Worm (Caenorhabditis elegans): ENCODE data around the gene sre-53.
A peak's percentile ranks its signal among the peaks of the same experiment; 100 is the strongest.

The sre-53 gene

DNA sequence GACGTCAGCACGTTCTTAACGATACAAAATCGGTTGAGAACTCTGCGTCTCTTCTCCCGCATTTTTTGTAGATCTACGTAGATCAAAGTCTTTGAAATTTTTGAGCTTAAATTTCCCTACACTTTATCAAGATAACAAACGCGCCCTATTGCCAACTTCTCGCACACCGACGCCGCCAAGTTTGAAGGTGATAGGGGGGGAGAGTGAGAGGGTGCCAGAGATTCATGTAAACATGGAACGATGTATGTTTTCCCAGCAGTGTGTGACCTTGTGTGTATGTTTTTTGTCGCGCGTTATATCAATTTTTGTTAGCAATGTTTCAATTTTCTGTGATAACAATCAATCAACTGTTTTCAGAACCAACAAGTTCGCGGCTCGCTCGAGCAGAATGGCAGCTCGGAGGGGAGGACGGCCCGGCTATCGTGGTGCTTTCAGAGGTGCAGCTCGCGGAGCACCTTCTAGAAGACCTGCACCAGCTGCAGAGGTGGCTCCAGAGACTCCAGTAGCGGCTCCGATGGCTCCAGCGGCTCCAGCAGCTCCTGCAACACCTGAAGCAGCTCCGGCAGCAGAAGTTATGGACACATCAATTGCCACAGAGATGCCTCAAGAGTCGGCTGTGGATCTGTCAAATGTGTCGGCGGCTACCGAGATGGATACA lies 18.5 kb upstream of the sre-53 start:
- no peak for TF ChIP-seq fos-1 (tag; optimal IDR thresholded peaks at IDR 0.05)
- TF ChIP-seq zag-1 (tag; optimal IDR thresholded peaks at IDR 0.05), result no peak
- TF ChIP-seq lsy-12 (tag; optimal IDR thresholded peaks at IDR 0.05), result no peak
- TF ChIP-seq aly-2 (tag; optimal IDR thresholded peaks at IDR 0.05), result no peak
- peak; percentile 25 for TF ChIP-seq nhr-25 (tag; optimal IDR thresholded peaks at IDR 0.05)
- TF ChIP-seq ztf-4 (tag; optimal IDR thresholded peaks at IDR 0.05), result no peak
- no peak for TF ChIP-seq nhr-11 (tag; optimal IDR thresholded peaks at IDR 0.05)
- TF ChIP-seq pha-4 (tag; optimal IDR thresholded peaks at IDR 0.05), result peak; percentile 83
- no peak for TF ChIP-seq elt-1 (tag; optimal IDR thresholded peaks at IDR 0.05)
- peak; percentile 8 for TF ChIP-seq nfya-1 (tag; optimal IDR thresholded peaks at IDR 0.05; ENCODE audit: insufficient read depth)
- TF ChIP-seq nhr-23 (tag; optimal IDR thresholded peaks at IDR 0.05), result peak; percentile 16
- TF ChIP-seq mdl-1 (tag; optimal IDR thresholded peaks at IDR 0.05), result no peak
- TF ChIP-seq nhr-43 (tag; optimal IDR thresholded peaks at IDR 0.05; ENCODE audit: poor library complexity, severe bottlenecking), result no peak

DNA sequence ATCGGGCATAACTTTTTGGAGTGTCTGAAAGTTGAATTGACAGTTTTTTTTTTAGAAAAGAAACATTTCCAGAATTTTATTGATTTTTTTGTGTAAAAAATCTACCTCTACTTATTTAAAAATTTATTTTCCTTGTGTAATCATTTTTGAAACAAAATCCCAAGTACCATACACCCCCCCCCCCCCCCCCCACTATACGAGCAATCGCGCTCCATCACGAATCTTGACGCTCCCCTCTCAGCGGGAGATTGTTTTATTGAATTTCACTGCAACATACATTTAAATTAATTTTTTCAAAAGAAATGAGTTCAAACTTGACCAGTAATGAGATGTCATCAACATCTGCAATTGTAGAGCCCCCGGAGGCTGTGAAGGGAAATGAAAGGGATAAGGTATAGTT lies 16.4 kb upstream of the sre-53 start, which contains the start of gene sop-2:
sop-2 (plus strand) TSS at position 301 of the 400 bp plus-strand sequence.
- no peak for TF ChIP-seq pha-4 (tag; optimal IDR thresholded peaks at IDR 0.05)
- no peak for TF ChIP-seq lin-39 (tag; optimal IDR thresholded peaks at IDR 0.05)
- no peak for TF ChIP-seq lin-15B (tag; optimal IDR thresholded peaks at IDR 0.05)
- TF ChIP-seq nhr-28 (tag; optimal IDR thresholded peaks at IDR 0.05), result no peak
- TF ChIP-seq daf-12 (tag; optimal IDR thresholded peaks at IDR 0.05), result no peak
- TF ChIP-seq nhr-76 (tag; optimal IDR thresholded peaks at IDR 0.05), result no peak
- TF ChIP-seq nhr-25 (tag; optimal IDR thresholded peaks at IDR 0.05), result no peak
- no peak for TF ChIP-seq fos-1 (tag; optimal IDR thresholded peaks at IDR 0.05)
- no peak for TF ChIP-seq eor-1 (tag; optimal IDR thresholded peaks at IDR 0.05)
- no peak for TF ChIP-seq nhr-12 (tag; optimal IDR thresholded peaks at IDR 0.05)
- no peak for TF ChIP-seq unc-39 (tag; optimal IDR thresholded peaks at IDR 0.05)
- TF ChIP-seq fkh-2 (tag; optimal IDR thresholded peaks at IDR 0.05), result no peak
- TF ChIP-seq elt-3 (tag; optimal IDR thresholded peaks at IDR 0.05), result no peak
- no peak for TF ChIP-seq aly-2 (tag; optimal IDR thresholded peaks at IDR 0.05)

DNA sequence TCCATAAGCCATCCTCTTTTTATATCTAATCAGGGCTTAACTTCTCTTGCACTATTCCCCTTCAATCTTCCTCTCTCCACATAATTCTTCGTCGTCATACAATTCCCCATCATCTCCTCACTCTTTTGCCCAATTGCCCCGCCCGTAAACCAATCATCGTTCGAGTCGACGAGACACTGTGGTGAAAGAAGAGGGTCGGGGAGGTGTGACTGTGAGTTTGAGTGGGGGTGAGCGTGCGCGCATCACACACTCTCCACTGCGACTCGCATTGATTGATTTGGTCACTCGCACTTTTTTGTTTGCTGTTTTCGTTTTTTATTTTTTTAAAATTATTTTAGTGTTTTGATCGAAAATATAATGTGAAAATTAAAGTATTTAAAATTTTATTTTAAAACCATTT lies 15.9 kb upstream of the sre-53 start:
- TF ChIP-seq daf-12 (tag; optimal IDR thresholded peaks at IDR 0.05), result no peak
- TF ChIP-seq unc-62 (GFP tag; optimal IDR thresholded peaks at IDR 0.05), result no peak
- TF ChIP-seq ceh-28 (tag; optimal IDR thresholded peaks at IDR 0.05), result peak; percentile 91
- peak; percentile 83 for TF ChIP-seq pha-4 (tag; optimal IDR thresholded peaks at IDR 0.05)
- peak; percentile 29 for TF ChIP-seq pqm-1 (tag; optimal IDR thresholded peaks at IDR 0.05)
- TF ChIP-seq nhr-43 (tag; optimal IDR thresholded peaks at IDR 0.05; ENCODE audit: poor library complexity, severe bottlenecking), result no peak
- TF ChIP-seq hmg-11 (tag; optimal IDR thresholded peaks at IDR 0.05), result peak; percentile 92
- peak; percentile 100 for TF ChIP-seq nfya-1 (tag; optimal IDR thresholded peaks at IDR 0.05; ENCODE audit: insufficient read depth)
- no peak for TF ChIP-seq nhr-237 (tag; optimal IDR thresholded peaks at IDR 0.05)
- TF ChIP-seq nhr-23 (tag; optimal IDR thresholded peaks at IDR 0.05), result peak; percentile 62
- TF ChIP-seq fos-1 (tag; optimal IDR thresholded peaks at IDR 0.05), result no peak
- peak; percentile 80 for TF ChIP-seq egl-5 (tag; optimal IDR thresholded peaks at IDR 0.05)
- TF ChIP-seq ceh-82 (tag; optimal IDR thresholded peaks at IDR 0.05), result no peak
- no peak for TF ChIP-seq ceh-9 (tag; optimal IDR thresholded peaks at IDR 0.05)
- peak; percentile 63 for TF ChIP-seq nhr-25 (tag; optimal IDR thresholded peaks at IDR 0.05)
- no peak for TF ChIP-seq tbx-2 (tag; optimal IDR thresholded peaks at IDR 0.05)
- peak; percentile 43 for TF ChIP-seq elt-2 (tag; optimal IDR thresholded peaks at IDR 0.05)
- no peak for TF ChIP-seq nhr-11 (tag; optimal IDR thresholded peaks at IDR 0.05)
- no peak for TF ChIP-seq sea-2 (GFP tag; optimal IDR thresholded peaks at IDR 0.05)
- no peak for TF ChIP-seq elt-1 (tag; optimal IDR thresholded peaks at IDR 0.05)
- TF ChIP-seq unc-39 (tag; optimal IDR thresholded peaks at IDR 0.05), result no peak
- TF ChIP-seq jun-1 (tag; optimal IDR thresholded peaks at IDR 0.05), result no peak
- TF ChIP-seq nhr-77 (tag; optimal IDR thresholded peaks at IDR 0.05), result no peak
- no peak for TF ChIP-seq nhr-28 (tag; optimal IDR thresholded peaks at IDR 0.05)
- TF ChIP-seq ceh-16 (tag; optimal IDR thresholded peaks at IDR 0.05), result no peak
- no peak for TF ChIP-seq ztf-4 (tag; optimal IDR thresholded peaks at IDR 0.05)
- no peak for TF ChIP-seq egl-27 (tag; optimal IDR thresholded peaks at IDR 0.05)
- no peak for TF ChIP-seq ama-1 (optimal IDR thresholded peaks at IDR 0.05)
- TF ChIP-seq mdl-1 (tag; optimal IDR thresholded peaks at IDR 0.05), result peak; percentile 27
- TF ChIP-seq eor-1 (tag; optimal IDR thresholded peaks at IDR 0.05), result no peak
- TF ChIP-seq fkh-10 (GFP tag; optimal IDR thresholded peaks at IDR 0.05), result peak; percentile 0
- TF ChIP-seq elt-3 (tag; optimal IDR thresholded peaks at IDR 0.05), result no peak
- TF ChIP-seq aly-2 (tag; optimal IDR thresholded peaks at IDR 0.05), result no peak
- no peak for TF ChIP-seq mml-1 (tag; optimal IDR thresholded peaks at IDR 0.05)
- TF ChIP-seq ztf-11 (tag; optimal IDR thresholded peaks at IDR 0.05), result no peak
- TF ChIP-seq nhr-76 (tag; optimal IDR thresholded peaks at IDR 0.05), result no peak
- no peak for TF ChIP-seq nhr-12 (tag; optimal IDR thresholded peaks at IDR 0.05)
- TF ChIP-seq lin-39 (tag; optimal IDR thresholded peaks at IDR 0.05), result peak; percentile 68
- no peak for TF ChIP-seq ZK546.5 (tag; optimal IDR thresholded peaks at IDR 0.05)
- peak; percentile 34 for TF ChIP-seq R02D3.7 (tag; optimal IDR thresholded peaks at IDR 0.05)
- no peak for TF ChIP-seq lsy-12 (tag; optimal IDR thresholded peaks at IDR 0.05)
- TF ChIP-seq zag-1 (tag; optimal IDR thresholded peaks at IDR 0.05), result no peak
- no peak for TF ChIP-seq nhr-67 (tag; optimal IDR thresholded peaks at IDR 0.05)
- TF ChIP-seq skn-1 (tag; optimal IDR thresholded peaks at IDR 0.05), result peak; percentile 67
